Fruit fly (Drosophila melanogaster): Measurements from ENCODE around the gene CG10516.

The CG10516 gene

DNA sequence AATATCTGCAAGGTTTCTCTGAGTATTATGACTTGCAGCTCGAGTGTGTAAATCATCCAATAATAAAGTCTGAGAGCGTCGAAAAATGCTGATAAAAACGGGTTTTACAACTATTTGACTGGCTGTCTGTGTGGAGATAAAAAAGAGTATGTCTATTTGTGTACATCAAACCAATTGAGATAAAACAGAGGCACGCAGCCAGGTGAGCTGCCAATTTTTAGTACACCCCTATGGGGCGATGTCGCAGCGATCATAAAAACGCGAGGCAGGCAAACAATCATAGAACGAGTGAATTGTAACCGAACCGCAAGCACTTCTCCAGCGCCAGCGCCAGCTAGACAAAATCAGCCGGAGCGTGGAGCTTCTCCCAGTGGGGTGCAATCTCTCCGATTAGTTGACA is 11.9 kb downstream of the CG10516 start, which contains the start of gene CG17027 (continued):
- TF ChIP-seq CG3281 (GFP tag; optimal IDR thresholded peaks at IDR 0.05) (no peak), CG7987 (GFP tag; optimal IDR thresholded peaks at IDR 0.05) (no peak), CG34376 (GFP tag; optimal IDR thresholded peaks at IDR 0.05) (peak; percentile 18), CG13296 (GFP tag; optimal IDR thresholded peaks at IDR 0.05) (peak; percentile 39), CG8281 (tag; optimal IDR thresholded peaks at IDR 0.05) (no peak), ato (GFP tag; IDR thresholded peaks at IDR 0.05; ENCODE audit: partially characterized antibody) (no peak), pita (GFP tag; optimal IDR thresholded peaks at IDR 0.05) (no peak), vfl (GFP tag; optimal IDR thresholded peaks at IDR 0.05) (no peak), maf-S (GFP tag; optimal IDR thresholded peaks at IDR 0.05) (no peak), caup (GFP tag; optimal IDR thresholded peaks at IDR 0.05; ENCODE audit: severe bottlenecking) (peak; percentile 16), fru (optimal IDR thresholded peaks at IDR 0.05) (no peak), gcm2 (GFP tag; optimal IDR thresholded peaks at IDR 0.05) (no peak), Dip3 (GFP tag; optimal IDR thresholded peaks at IDR 0.05) (no peak), ken (GFP tag; IDR thresholded peaks at IDR 0.05) (no peak), gsb (GFP tag; IDR thresholded peaks at IDR 0.05) (no peak), CG10462 (GFP tag; optimal IDR thresholded peaks at IDR 0.05) (no peak), Med (GFP tag) (peak; percentile 20), mirr (GFP tag; optimal IDR thresholded peaks at IDR 0.05) (peak; percentile 5), CG4404 (GFP tag; IDR thresholded peaks at IDR 0.05) (no peak), lbe (GFP tag; optimal IDR thresholded peaks at IDR 0.05) (no peak), Pdp1 (GFP tag; optimal IDR thresholded peaks at IDR 0.05) (no peak), Lim3 (GFP tag; IDR thresholded peaks at IDR 0.05) (no peak), lmd (GFP tag; IDR thresholded peaks at IDR 0.05) (no peak), yki (optimal IDR thresholded peaks at IDR 0.05) (no peak), CG6175 (GFP tag; IDR thresholded peaks at IDR 0.05) (peak; percentile 56; the same call in 2 of the 3 replicates), onecut (GFP tag; IDR thresholded peaks at IDR 0.05) (no peak), CG17829 (tag; optimal IDR thresholded peaks at IDR 0.05) (no peak), pan (optimal IDR thresholded peaks at IDR 0.05) (no peak), pan (GFP tag; optimal IDR thresholded peaks at IDR 0.05 in 1 of 2, IDR thresholded peaks at IDR 0.05 in 1 of 2) (no peak), nmo (GFP tag; optimal IDR thresholded peaks at IDR 0.05) (no peak), tgo (GFP tag; IDR thresholded peaks at IDR 0.05) (no peak), CG10543 (GFP tag; optimal IDR thresholded peaks at IDR 0.05) (peak; percentile 15), fd3F (GFP tag; optimal IDR thresholded peaks at IDR 0.05) (no peak), odd (GFP tag; optimal IDR thresholded peaks at IDR 0.05) (peak; percentile 3), CG42726 (GFP tag; IDR thresholded peaks at IDR 0.05; ENCODE audit: partially characterized antibody) (0 out of 2 replicates have a peak, but pooled peaks have one; percentile 9), Hmr (GFP tag; optimal IDR thresholded peaks at IDR 0.05) (no peak), Scr (GFP tag; IDR thresholded peaks at IDR 0.05; ENCODE audit: partially characterized antibody) (no peak), CG12071 (GFP tag; optimal IDR thresholded peaks at IDR 0.05) (peak; percentile 19), CG6654 (GFP tag; optimal IDR thresholded peaks at IDR 0.05) (no peak)

DNA sequence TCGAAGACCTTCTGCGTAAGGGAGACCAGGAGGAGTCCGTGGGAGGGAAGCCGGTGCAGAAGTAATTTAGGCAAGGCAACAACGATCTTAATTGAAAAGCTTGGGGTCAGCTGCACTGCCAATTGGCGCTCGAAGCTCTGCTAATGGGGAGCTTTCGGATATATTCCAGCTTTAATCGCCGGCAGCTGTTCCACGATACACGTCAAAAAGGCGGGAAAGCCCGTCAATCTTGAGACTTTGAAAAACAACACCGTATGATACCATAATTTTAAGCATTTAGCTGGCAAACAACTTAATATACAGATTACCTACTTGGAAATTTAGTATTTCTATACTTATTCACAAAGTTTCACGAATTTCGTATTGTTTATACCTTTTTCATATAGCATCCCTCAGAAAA is 13.4 kb downstream of the CG10516 start:
- TF ChIP-seq chinmo (GFP tag; IDR thresholded peaks at IDR 0.05; ENCODE audit: partially characterized antibody) (peak; percentile 62; the same call in 1 of the 4 replicates), CG9727 (GFP tag; optimal IDR thresholded peaks at IDR 0.05) (no peak), CG34422 (GFP tag; IDR thresholded peaks at IDR 0.05) (no peak), Sox102F (GFP tag; optimal IDR thresholded peaks at IDR 0.05) (no peak), crp (GFP tag; optimal IDR thresholded peaks at IDR 0.05) (peak in 1 of 2 experiments; percentile 48), CG10565 (GFP tag; optimal IDR thresholded peaks at IDR 0.05) (no peak), E2f2 (GFP tag; IDR thresholded peaks at IDR 0.05) (peak; percentile 66), Ravus (GFP tag; IDR thresholded peaks at IDR 0.05) (no peak), CG18011 (GFP tag; optimal IDR thresholded peaks at IDR 0.05) (no peak), grau (tag; optimal IDR thresholded peaks at IDR 0.05) (no peak), Dp (GFP tag; optimal IDR thresholded peaks at IDR 0.05) (peak; percentile 36), ato (GFP tag; IDR thresholded peaks at IDR 0.05; ENCODE audit: partially characterized antibody) (no peak; the same call in 1 of the 2 replicates), Pdp1 (GFP tag; optimal IDR thresholded peaks at IDR 0.05) (no peak), Hr3 (GFP tag; optimal IDR thresholded peaks at IDR 0.05) (no peak), CG1647 (GFP tag; optimal IDR thresholded peaks at IDR 0.05) (no peak), sim (GFP tag; IDR thresholded peaks at IDR 0.05) (no peak), CG42726 (GFP tag; IDR thresholded peaks at IDR 0.05; ENCODE audit: partially characterized antibody) (no peak)

Data from whole organism, embryonic.